Fruit fly (Drosophila melanogaster): ENCODE measurements around the gene CG14367.

DNA sequence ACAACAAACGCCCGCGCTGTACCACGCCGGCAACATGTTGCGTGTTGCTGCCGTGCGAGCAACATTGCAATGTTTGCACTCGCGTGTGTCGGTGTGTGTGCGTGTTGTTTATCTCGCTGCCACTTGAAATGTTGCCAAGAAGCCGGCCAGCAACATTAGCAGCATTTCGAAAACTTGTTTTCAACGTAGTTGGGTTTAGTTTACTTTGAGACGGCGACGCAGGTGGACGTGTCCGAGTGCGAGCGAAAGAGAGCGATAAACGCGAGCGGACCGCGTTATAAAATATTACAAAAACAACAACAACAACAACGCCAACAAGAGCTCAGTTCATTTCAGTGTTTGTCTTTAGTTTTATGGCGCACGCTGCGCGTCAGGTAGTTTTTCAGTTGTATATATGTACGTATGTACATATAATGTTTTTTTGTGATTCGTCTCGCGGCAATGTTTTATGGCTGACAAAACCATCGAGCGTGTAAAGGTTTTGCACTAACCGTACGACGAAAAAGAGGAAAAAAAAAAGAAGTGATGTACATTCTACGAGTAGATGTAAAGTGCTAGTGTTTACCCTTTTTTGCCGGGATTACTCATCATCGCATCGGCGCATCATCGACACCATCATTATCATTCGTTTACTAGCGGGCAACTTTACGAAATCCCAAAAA lies 21.3 kb downstream of the CG14367 start, which contains the start of gene kmr:
- no peak for TF ChIP-seq CG8478 (optimal IDR thresholded peaks at IDR 0.05)
- TF ChIP-seq CTCF (optimal IDR thresholded peaks at IDR 0.05): no peak

Data from S2 (cell line).